Fruit fly (Drosophila melanogaster) whole organism, wandering third instar larva: ENCODE measurements around the gene AstA-R1.

Experiments
- Abd-B ChIP-seq: fragments of >200 bp; optimal IDR thresholded peaks from 2 replicates; lab custom pipeline; 2017; ENCODE audit warnings: missing biosample characterization, missing genetic modification characterization
- CG32264 ChIP-seq: fragments of 200-800 bp; sonication (Bioruptor generic); optimal IDR thresholded peaks from 2 replicates; lab custom pipeline; 2016; ENCODE audit warnings: missing biosample characterization, missing genetic modification characterization
- CG9705 ChIP-seq: fragments of 200-800 bp; sonication (Bioruptor generic); optimal IDR thresholded peaks from 2 replicates; lab custom pipeline; 2018; ENCODE audit warnings: missing biosample characterization, mild to moderate bottlenecking, missing genetic modification characterization
- CrebA ChIP-seq: fragments of 200-800 bp; sonication (Bioruptor generic); optimal IDR thresholded peaks from 2 replicates; lab custom pipeline; 2016; ENCODE audit warnings: missing biosample characterization, mild to moderate bottlenecking, missing genetic modification characterization, borderline replicate concordance
- Dfd ChIP-seq: fragments of >200 bp; optimal IDR thresholded peaks from 2 replicates; lab custom pipeline; 2017; ENCODE audit warnings: missing biosample characterization, missing genetic modification characterization
- Dif ChIP-seq: fragments of 200-275, 200-300 bp; sonication (Bioruptor generic); optimal IDR thresholded peaks from 2 replicates; lab custom pipeline; 2018; ENCODE audit warnings: missing biosample characterization, missing genetic modification characterization; ENCODE audit not compliant: partially characterized antibody
- GATAd ChIP-seq: sonication (Bioruptor generic); optimal IDR thresholded peaks from 2 replicates; lab custom pipeline; 2016; ENCODE audit warnings: missing biosample characterization, missing genetic modification characterization
- HLH106 ChIP-seq: fragments of 200-800 bp; optimal IDR thresholded peaks from 3 replicates; lab custom pipeline; 2019; ENCODE audit warnings: missing biosample characterization, mild to moderate bottlenecking, missing genetic modification characterization, moderate library complexity
- Hnf4 ChIP-seq: fragments of 200-800 bp; sonication (Bioruptor generic); optimal IDR thresholded peaks from 2 replicates; lab custom pipeline; 2016; ENCODE audit warnings: missing biosample characterization, mild to moderate bottlenecking, missing genetic modification characterization
- Hr78 ChIP-seq: fragments of >200 bp; optimal IDR thresholded peaks from 2 replicates; lab custom pipeline; 2017; ENCODE audit warnings: missing biosample characterization, missing genetic modification characterization
- Hr83 ChIP-seq: fragments of 200-300 bp; sonication (Bioruptor generic); optimal IDR thresholded peaks from 2 replicates; lab custom pipeline; 2016; ENCODE audit warnings: missing biosample characterization, mild to moderate bottlenecking, missing genetic modification characterization, moderate library complexity; ENCODE audit not compliant: poor library complexity, severe bottlenecking
- Jra ChIP-seq: sonication (Bioruptor generic); optimal IDR thresholded peaks from 2 replicates; lab custom pipeline; 2016; ENCODE audit warnings: missing biosample characterization, missing genetic modification characterization
- Mio ChIP-seq: sonication (Bioruptor generic); optimal IDR thresholded peaks from 2 replicates; lab custom pipeline; 2016; ENCODE audit warnings: missing biosample characterization, missing genetic modification characterization
- Myc ChIP-seq: fragments of >200 bp; optimal IDR thresholded peaks from 2 replicates; lab custom pipeline; 2017
- N ChIP-seq: fragments of >200 bp; optimal IDR thresholded peaks from 2 replicates; lab custom pipeline; 2018; ENCODE audit warnings: missing biosample characterization, missing external identifiers, missing genetic modification characterization
- OdsH ChIP-seq: fragments of 200-800 bp; sonication (Bioruptor generic); optimal IDR thresholded peaks from 2 replicates; lab custom pipeline; 2016; ENCODE audit warnings: missing biosample characterization, mild to moderate bottlenecking, missing genetic modification characterization
- Rel ChIP-seq, 2 experiments: fragments of 200-800 bp; sonication (Bioruptor generic) in 1 of 2; optimal IDR thresholded peaks; 2 replicates in 1 of 2; 3 replicates in 1 of 2; lab custom pipeline; 2016 to 2019; ENCODE audit warnings: mild to moderate bottlenecking in 2 of 2, missing biosample characterization in 2 of 2, missing genetic modification characterization in 2 of 2, moderate library complexity in 1 of 2
- Sp1 ChIP-seq: fragments of 200-800 bp; sonication (Bioruptor generic); optimal IDR thresholded peaks from 3 replicates; lab custom pipeline; 2019; ENCODE audit warnings: missing biosample characterization, mild to moderate bottlenecking, missing genetic modification characterization, moderate library complexity
- Vsx2 ChIP-seq: fragments of 200-300, 225-300 bp; sonication (Bioruptor generic); optimal IDR thresholded peaks from 2 replicates; lab custom pipeline; 2018; ENCODE audit warnings: missing biosample characterization, missing genetic modification characterization; ENCODE audit not compliant: partially characterized antibody
- br ChIP-seq: fragments of 200-800 bp; sonication (Bioruptor generic); optimal IDR thresholded peaks from 2 replicates; lab custom pipeline; 2016; ENCODE audit warnings: missing biosample characterization, missing genetic modification characterization
- brk ChIP-seq: fragments of 200-800 bp; sonication (Bioruptor generic); optimal IDR thresholded peaks from 2 replicates; lab custom pipeline; 2016; ENCODE audit warnings: missing biosample characterization, mild to moderate bottlenecking, missing genetic modification characterization
- dl ChIP-seq, 2 experiments: fragments of 175-275, 200-275 bp in 1 of 2; fragments of 200-275 bp in 1 of 2; sonication (Bioruptor generic); optimal IDR thresholded peaks; lab custom pipeline; 2018; ENCODE audit warnings: mild to moderate bottlenecking in 2 of 2, missing biosample characterization in 2 of 2, missing genetic modification characterization in 2 of 2, moderate library complexity in 2 of 2; ENCODE audit not compliant: partially characterized antibody in 2 of 2, insufficient read depth in 1 of 2
- dmrt93B ChIP-seq: fragments of 200-800 bp; sonication (Bioruptor generic); optimal IDR thresholded peaks from 2 replicates; lab custom pipeline; 2018; ENCODE audit warnings: missing biosample characterization, mild to moderate bottlenecking, missing genetic modification characterization
- dsf ChIP-seq: sonication (Bioruptor generic); optimal IDR thresholded peaks from 2 replicates; lab custom pipeline; 2016; ENCODE audit warnings: missing biosample characterization, missing genetic modification characterization, borderline replicate concordance
- ey ChIP-seq: fragments of 200-800 bp; sonication (Bioruptor generic); optimal IDR thresholded peaks from 2 replicates; lab custom pipeline; 2016; ENCODE audit warnings: missing biosample characterization, missing genetic modification characterization
- foxo ChIP-seq, 2 experiments: fragments of 200-800 bp; sonication (Bioruptor generic); optimal IDR thresholded peaks; 2 replicates in 1 of 2; 3 replicates in 1 of 2; lab custom pipeline; 2016 to 2017; ENCODE audit warnings: missing biosample characterization in 2 of 2, missing genetic modification characterization in 2 of 2
- fru ChIP-seq: fragments of 200-800 bp; sonication (Bioruptor generic); optimal IDR thresholded peaks from 3 replicates; lab custom pipeline; 2016; ENCODE audit warnings: missing biosample characterization, mild to moderate bottlenecking, missing genetic modification characterization
- h ChIP-seq: fragments of 200-800 bp; sonication (Bioruptor generic); optimal IDR thresholded peaks from 3 replicates; lab custom pipeline; 2016; ENCODE audit warnings: missing biosample characterization, mild to moderate bottlenecking, missing genetic modification characterization
- jim ChIP-seq: fragments of 175-275, 200-325 bp; sonication (Bioruptor generic); optimal IDR thresholded peaks from 2 replicates; lab custom pipeline; 2016; ENCODE audit warnings: missing biosample characterization, mild to moderate bottlenecking, missing genetic modification characterization
- lola ChIP-seq: fragments of >200 bp; optimal IDR thresholded peaks from 2 replicates; lab custom pipeline; 2017; ENCODE audit warnings: missing biosample characterization, missing genetic modification characterization
- pan ChIP-seq: fragments of >200 bp; optimal IDR thresholded peaks from 2 replicates; lab custom pipeline; 2017
- psq ChIP-seq: fragments of 200-800 bp; sonication (Bioruptor generic); optimal IDR thresholded peaks from 3 replicates; lab custom pipeline; 2017; ENCODE audit warnings: missing biosample characterization, mild to moderate bottlenecking, missing genetic modification characterization, moderate library complexity
- rgr ChIP-seq: fragments of 200-800 bp; sonication (Bioruptor generic); optimal IDR thresholded peaks from 3 replicates; lab custom pipeline; 2016; ENCODE audit warnings: missing biosample characterization, mild to moderate bottlenecking, missing genetic modification characterization
- sage ChIP-seq: fragments of 200-800 bp; sonication (Bioruptor generic); optimal IDR thresholded peaks from 2 replicates; lab custom pipeline; 2016; ENCODE audit warnings: missing biosample characterization, mild to moderate bottlenecking, missing genetic modification characterization
- sv ChIP-seq: fragments of 200-800 bp; sonication (Bioruptor generic); optimal IDR thresholded peaks from 3 replicates; lab custom pipeline; 2016; ENCODE audit warnings: missing biosample characterization, missing genetic modification characterization
- tai ChIP-seq: sonication (Bioruptor generic); optimal IDR thresholded peaks from 2 replicates; lab custom pipeline; 2016; ENCODE audit warnings: missing biosample characterization, missing genetic modification characterization
- usp ChIP-seq: fragments of >200 bp; optimal IDR thresholded peaks from 2 replicates; lab custom pipeline; 2017; ENCODE audit warnings: missing biosample characterization, missing genetic modification characterization
- woc ChIP-seq: sonication (Bioruptor generic); optimal IDR thresholded peaks from 2 replicates; lab custom pipeline; 2016; ENCODE audit warnings: missing biosample characterization, mild to moderate bottlenecking, missing genetic modification characterization

Gene AstA-R1

DNA sequence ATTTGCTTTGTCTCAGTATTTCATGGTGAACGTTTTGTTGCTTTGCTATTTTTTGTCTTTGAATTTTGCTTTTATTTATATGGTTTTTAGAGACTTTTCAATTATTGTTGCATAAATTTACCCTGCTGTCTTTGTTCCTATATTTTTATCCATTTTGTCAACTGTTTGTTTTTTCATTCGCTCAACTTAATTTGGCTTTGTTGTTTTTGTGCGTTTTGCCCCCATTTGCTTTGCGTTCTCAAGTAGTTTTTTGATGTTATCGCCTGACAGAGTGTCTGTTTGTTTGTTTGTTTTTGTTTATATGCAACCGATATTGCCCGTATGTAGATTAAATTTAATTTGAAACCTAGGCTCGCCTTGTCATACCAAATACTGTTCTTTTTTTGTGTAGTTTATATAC lies 114.2 kb downstream of the AstA-R1 start:
- no peak for TF ChIP-seq psq
- no peak for TF ChIP-seq foxo (GFP tag; optimal IDR thresholded peaks at IDR 0.05; lab: Kevin White, UChicago)
- TF ChIP-seq OdsH = no peak
- TF ChIP-seq woc (GFP tag; lab: Kevin White, UChicago) = no peak
- TF ChIP-seq GATAd (GFP tag; lab: Kevin White, UChicago) = no peak
- no peak for TF ChIP-seq usp
- no peak for TF ChIP-seq Rel (GFP tag; optimal IDR thresholded peaks at IDR 0.05; lab: Kevin White, UChicago)
- TF ChIP-seq Rel (tag; optimal IDR thresholded peaks at IDR 0.05; lab: Kevin White, UChicago) = no peak
- no peak for TF ChIP-seq lola (GFP tag; lab: Kevin White, UChicago)
- no peak for TF ChIP-seq br
- TF ChIP-seq CrebA (GFP tag; lab: Kevin White, UChicago) = no peak
- TF ChIP-seq dsf (GFP tag; lab: Kevin White, UChicago) = no peak
- TF ChIP-seq Mio (GFP tag; lab: Kevin White, UChicago) = no peak
- no peak for TF ChIP-seq Hr78 (GFP tag; lab: Kevin White, UChicago)
- no peak for TF ChIP-seq pan (lab: Kevin White, UChicago)
- no peak for TF ChIP-seq Dif (GFP tag; lab: Kevin White, UChicago)
- no peak for TF ChIP-seq Jra (GFP tag; lab: Kevin White, UChicago)
- no peak for TF ChIP-seq Abd-B (GFP tag; lab: Kevin White, UChicago)
- no peak for TF ChIP-seq jim
- TF ChIP-seq tai = no peak
- TF ChIP-seq Sp1 = no peak

DNA sequence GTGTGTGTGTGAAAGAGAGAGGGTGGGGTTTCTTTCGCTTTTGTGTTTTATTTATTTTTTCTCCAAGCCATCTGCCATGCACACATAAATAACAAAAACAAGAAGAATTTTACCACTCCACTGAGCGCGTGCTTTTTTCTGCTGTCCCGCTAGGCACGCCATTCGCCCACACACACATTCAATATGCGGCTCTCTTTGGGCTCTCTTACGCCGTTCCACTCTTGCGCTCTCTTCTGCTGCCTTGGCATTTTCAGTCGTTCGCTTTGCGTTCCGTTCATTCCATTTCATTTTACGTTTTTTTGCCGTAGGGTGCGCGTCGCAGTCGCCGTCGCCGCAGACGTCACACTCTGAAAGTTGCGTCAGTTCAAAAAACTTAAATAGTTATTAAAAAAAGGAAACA lies 114.7 kb downstream of the AstA-R1 start:
- TF ChIP-seq rgr = peak; percentile 34
- TF ChIP-seq lola (GFP tag; lab: Kevin White, UChicago) = no peak
- peak; percentile 93 for TF ChIP-seq Dif (GFP tag; lab: Kevin White, UChicago)
- no peak for TF ChIP-seq Dfd (GFP tag; lab: Kevin White, UChicago)
- TF ChIP-seq usp = no peak
- TF ChIP-seq Myc (lab: Kevin White, UChicago) = no peak
- no peak for TF ChIP-seq N (GFP tag; lab: Kevin White, UChicago)
- peak; percentile 36 for TF ChIP-seq Rel (GFP tag; optimal IDR thresholded peaks at IDR 0.05; lab: Kevin White, UChicago)
- peak; percentile 48 for TF ChIP-seq Rel (tag; optimal IDR thresholded peaks at IDR 0.05; lab: Kevin White, UChicago)
- TF ChIP-seq ey (GFP tag; lab: Kevin White, UChicago) = no peak
- no peak for TF ChIP-seq Hr78 (GFP tag; lab: Kevin White, UChicago)
- TF ChIP-seq dsf (GFP tag; lab: Kevin White, UChicago) = no peak
- TF ChIP-seq Mio (GFP tag; lab: Kevin White, UChicago) = no peak
- TF ChIP-seq GATAd (GFP tag; lab: Kevin White, UChicago) = no peak
- TF ChIP-seq HLH106 (tag; lab: Kevin White, UChicago) = no peak
- TF ChIP-seq CrebA (GFP tag; lab: Kevin White, UChicago) = peak; percentile 63
- TF ChIP-seq pan (lab: Kevin White, UChicago) = no peak
- no peak for TF ChIP-seq jim
- TF ChIP-seq sv (GFP tag; lab: Kevin White, UChicago) = no peak
- TF ChIP-seq tai = no peak
- TF ChIP-seq woc (GFP tag; lab: Kevin White, UChicago) = no peak
- no peak for TF ChIP-seq Abd-B (GFP tag; lab: Kevin White, UChicago)
- TF ChIP-seq sage (GFP tag; lab: Kevin White, UChicago) = peak; percentile 35
- no peak for TF ChIP-seq OdsH
- peak; percentile 88 for TF ChIP-seq dl (GFP tag; optimal IDR thresholded peaks at IDR 0.05; lab: Kevin White, UChicago; ENCODE audit: insufficient read depth in 1 of 2, partially characterized antibody in 2 of 2)
- TF ChIP-seq Jra (GFP tag; lab: Kevin White, UChicago) = peak; percentile 15
- no peak for TF ChIP-seq CG9705
- TF ChIP-seq foxo (GFP tag; optimal IDR thresholded peaks at IDR 0.05; lab: Kevin White, UChicago) = no peak
- TF ChIP-seq brk (GFP tag; lab: Kevin White, UChicago) = no peak
- peak; percentile 59 for TF ChIP-seq CG32264 (GFP tag; lab: Kevin White, UChicago)
- peak; percentile 32 for TF ChIP-seq Vsx2
- TF ChIP-seq h (GFP tag; lab: Kevin White, UChicago) = peak; percentile 36
- no peak for TF ChIP-seq Hnf4 (GFP tag; lab: Kevin White, UChicago)
- TF ChIP-seq psq = peak; percentile 91
- TF ChIP-seq fru (GFP tag; lab: Kevin White, UChicago) = peak; percentile 47
- TF ChIP-seq br = no peak
- no peak for TF ChIP-seq dmrt93B (GFP tag; lab: Kevin White, UChicago)
- TF ChIP-seq Sp1 = peak; percentile 31
- peak; percentile 48 for TF ChIP-seq Hr83 (GFP tag; lab: Kevin White, UChicago)
